Fruit fly (Drosophila melanogaster) whole organism, wandering third instar larva: Measurements from ENCODE around the gene Fign.

Source experiments
- Abd-B ChIP-seq: fragments of >200 bp; optimal IDR thresholded peaks from 2 replicates; lab custom pipeline; 2017; ENCODE audit warnings: missing biosample characterization, missing genetic modification characterization
- CG32264 ChIP-seq: fragments of 200-800 bp; sonication (Bioruptor generic); optimal IDR thresholded peaks from 2 replicates; lab custom pipeline; 2016; ENCODE audit warnings: missing biosample characterization, missing genetic modification characterization
- CG9705 ChIP-seq: fragments of 200-800 bp; sonication (Bioruptor generic); optimal IDR thresholded peaks from 2 replicates; lab custom pipeline; 2018; ENCODE audit warnings: missing biosample characterization, mild to moderate bottlenecking, missing genetic modification characterization
- Dfd ChIP-seq: fragments of >200 bp; optimal IDR thresholded peaks from 2 replicates; lab custom pipeline; 2017; ENCODE audit warnings: missing biosample characterization, missing genetic modification characterization
- Dif ChIP-seq: fragments of 200-275, 200-300 bp; sonication (Bioruptor generic); optimal IDR thresholded peaks from 2 replicates; lab custom pipeline; 2018; ENCODE audit warnings: missing biosample characterization, missing genetic modification characterization; ENCODE audit not compliant: partially characterized antibody
- HLH106 ChIP-seq: fragments of 200-800 bp; optimal IDR thresholded peaks from 3 replicates; lab custom pipeline; 2019; ENCODE audit warnings: missing biosample characterization, mild to moderate bottlenecking, missing genetic modification characterization, moderate library complexity
- Hr78 ChIP-seq: fragments of >200 bp; optimal IDR thresholded peaks from 2 replicates; lab custom pipeline; 2017; ENCODE audit warnings: missing biosample characterization, missing genetic modification characterization
- Hr83 ChIP-seq: fragments of 200-300 bp; sonication (Bioruptor generic); optimal IDR thresholded peaks from 2 replicates; lab custom pipeline; 2016; ENCODE audit warnings: missing biosample characterization, mild to moderate bottlenecking, missing genetic modification characterization, moderate library complexity; ENCODE audit not compliant: poor library complexity, severe bottlenecking
- Mio ChIP-seq: sonication (Bioruptor generic); optimal IDR thresholded peaks from 2 replicates; lab custom pipeline; 2016; ENCODE audit warnings: missing biosample characterization, missing genetic modification characterization
- Myc ChIP-seq: fragments of >200 bp; optimal IDR thresholded peaks from 2 replicates; lab custom pipeline; 2017
- N ChIP-seq: fragments of >200 bp; optimal IDR thresholded peaks from 2 replicates; lab custom pipeline; 2018; ENCODE audit warnings: missing biosample characterization, missing external identifiers, missing genetic modification characterization
- OdsH ChIP-seq: fragments of 200-800 bp; sonication (Bioruptor generic); optimal IDR thresholded peaks from 2 replicates; lab custom pipeline; 2016; ENCODE audit warnings: missing biosample characterization, mild to moderate bottlenecking, missing genetic modification characterization
- Rel ChIP-seq, 2 experiments: fragments of 200-800 bp; sonication (Bioruptor generic) in 1 of 2; optimal IDR thresholded peaks; 2 replicates in 1 of 2; 3 replicates in 1 of 2; lab custom pipeline; 2016 to 2019; ENCODE audit warnings: mild to moderate bottlenecking in 2 of 2, missing biosample characterization in 2 of 2, missing genetic modification characterization in 2 of 2, moderate library complexity in 1 of 2
- Sp1 ChIP-seq: fragments of 200-800 bp; sonication (Bioruptor generic); optimal IDR thresholded peaks from 3 replicates; lab custom pipeline; 2019; ENCODE audit warnings: missing biosample characterization, mild to moderate bottlenecking, missing genetic modification characterization, moderate library complexity
- br ChIP-seq: fragments of 200-800 bp; sonication (Bioruptor generic); optimal IDR thresholded peaks from 2 replicates; lab custom pipeline; 2016; ENCODE audit warnings: missing biosample characterization, missing genetic modification characterization
- brk ChIP-seq: fragments of 200-800 bp; sonication (Bioruptor generic); optimal IDR thresholded peaks from 2 replicates; lab custom pipeline; 2016; ENCODE audit warnings: missing biosample characterization, mild to moderate bottlenecking, missing genetic modification characterization
- dl ChIP-seq, 2 experiments: fragments of 175-275, 200-275 bp in 1 of 2; fragments of 200-275 bp in 1 of 2; sonication (Bioruptor generic); optimal IDR thresholded peaks; lab custom pipeline; 2018; ENCODE audit warnings: mild to moderate bottlenecking in 2 of 2, missing biosample characterization in 2 of 2, missing genetic modification characterization in 2 of 2, moderate library complexity in 2 of 2; ENCODE audit not compliant: partially characterized antibody in 2 of 2, insufficient read depth in 1 of 2
- dmrt93B ChIP-seq: fragments of 200-800 bp; sonication (Bioruptor generic); optimal IDR thresholded peaks from 2 replicates; lab custom pipeline; 2018; ENCODE audit warnings: missing biosample characterization, mild to moderate bottlenecking, missing genetic modification characterization
- ey ChIP-seq: fragments of 200-800 bp; sonication (Bioruptor generic); optimal IDR thresholded peaks from 2 replicates; lab custom pipeline; 2016; ENCODE audit warnings: missing biosample characterization, missing genetic modification characterization
- foxo ChIP-seq, 2 experiments: fragments of 200-800 bp; sonication (Bioruptor generic); optimal IDR thresholded peaks; 2 replicates in 1 of 2; 3 replicates in 1 of 2; lab custom pipeline; 2016 to 2017; ENCODE audit warnings: missing biosample characterization in 2 of 2, missing genetic modification characterization in 2 of 2
- fru ChIP-seq: fragments of 200-800 bp; sonication (Bioruptor generic); optimal IDR thresholded peaks from 3 replicates; lab custom pipeline; 2016; ENCODE audit warnings: missing biosample characterization, mild to moderate bottlenecking, missing genetic modification characterization
- h ChIP-seq: fragments of 200-800 bp; sonication (Bioruptor generic); optimal IDR thresholded peaks from 3 replicates; lab custom pipeline; 2016; ENCODE audit warnings: missing biosample characterization, mild to moderate bottlenecking, missing genetic modification characterization
- jim ChIP-seq: fragments of 175-275, 200-325 bp; sonication (Bioruptor generic); optimal IDR thresholded peaks from 2 replicates; lab custom pipeline; 2016; ENCODE audit warnings: missing biosample characterization, mild to moderate bottlenecking, missing genetic modification characterization
- lola ChIP-seq: fragments of >200 bp; optimal IDR thresholded peaks from 2 replicates; lab custom pipeline; 2017; ENCODE audit warnings: missing biosample characterization, missing genetic modification characterization
- pan ChIP-seq: fragments of >200 bp; optimal IDR thresholded peaks from 2 replicates; lab custom pipeline; 2017
- psq ChIP-seq: fragments of 200-800 bp; sonication (Bioruptor generic); optimal IDR thresholded peaks from 3 replicates; lab custom pipeline; 2017; ENCODE audit warnings: missing biosample characterization, mild to moderate bottlenecking, missing genetic modification characterization, moderate library complexity
- rgr ChIP-seq: fragments of 200-800 bp; sonication (Bioruptor generic); optimal IDR thresholded peaks from 3 replicates; lab custom pipeline; 2016; ENCODE audit warnings: missing biosample characterization, mild to moderate bottlenecking, missing genetic modification characterization
- sage ChIP-seq: fragments of 200-800 bp; sonication (Bioruptor generic); optimal IDR thresholded peaks from 2 replicates; lab custom pipeline; 2016; ENCODE audit warnings: missing biosample characterization, mild to moderate bottlenecking, missing genetic modification characterization
- sv ChIP-seq: fragments of 200-800 bp; sonication (Bioruptor generic); optimal IDR thresholded peaks from 3 replicates; lab custom pipeline; 2016; ENCODE audit warnings: missing biosample characterization, missing genetic modification characterization
- tai ChIP-seq: sonication (Bioruptor generic); optimal IDR thresholded peaks from 2 replicates; lab custom pipeline; 2016; ENCODE audit warnings: missing biosample characterization, missing genetic modification characterization
- usp ChIP-seq: fragments of >200 bp; optimal IDR thresholded peaks from 2 replicates; lab custom pipeline; 2017; ENCODE audit warnings: missing biosample characterization, missing genetic modification characterization

Fign gene

DNA sequence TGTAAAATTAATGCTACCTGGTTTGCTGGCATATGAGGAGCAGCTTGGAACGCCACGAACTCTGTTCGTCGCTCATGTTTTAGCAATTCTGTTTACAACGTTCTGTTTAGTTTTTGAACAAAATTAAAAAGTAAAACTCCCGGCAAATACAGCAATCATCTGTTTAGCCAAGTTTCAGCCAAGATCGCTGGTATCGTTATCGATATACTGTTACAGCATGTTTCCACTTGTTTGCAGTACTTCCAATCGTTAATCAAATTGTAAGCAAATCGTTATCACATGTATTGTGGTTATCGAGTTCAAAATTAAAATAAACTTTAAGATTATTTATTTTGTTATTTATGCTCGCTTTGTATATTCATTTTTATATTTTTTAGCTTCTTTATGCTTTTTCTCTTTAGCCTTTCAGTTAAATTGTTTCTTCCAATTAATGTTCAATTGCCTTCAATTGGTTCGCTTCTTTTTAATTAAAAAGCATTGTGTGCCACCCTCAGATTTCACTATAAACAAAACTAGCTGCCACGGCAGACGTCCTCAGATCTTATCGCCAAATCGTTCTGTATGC, at the start of gene Fign, which contains the start of gene CG8837:
Gene Fign (minus strand): TSS at position 142 of the 565 bp plus-strand sequence.
Gene CG8837 (plus strand): TSS at position 515 of the 565 bp plus-strand sequence.
- TF ChIP-seq h (GFP tag; lab: Kevin White, UChicago), result no peak
- no peak for TF ChIP-seq Rel (GFP tag; optimal IDR thresholded peaks at IDR 0.05; lab: Kevin White, UChicago)
- TF ChIP-seq Rel (tag; optimal IDR thresholded peaks at IDR 0.05; lab: Kevin White, UChicago), result peak; percentile 90
- TF ChIP-seq OdsH (GFP tag; lab: Kevin White, UChicago), result no peak
- TF ChIP-seq N (GFP tag; lab: Kevin White, UChicago), result peak; percentile 80
- no peak for TF ChIP-seq psq

DNA sequence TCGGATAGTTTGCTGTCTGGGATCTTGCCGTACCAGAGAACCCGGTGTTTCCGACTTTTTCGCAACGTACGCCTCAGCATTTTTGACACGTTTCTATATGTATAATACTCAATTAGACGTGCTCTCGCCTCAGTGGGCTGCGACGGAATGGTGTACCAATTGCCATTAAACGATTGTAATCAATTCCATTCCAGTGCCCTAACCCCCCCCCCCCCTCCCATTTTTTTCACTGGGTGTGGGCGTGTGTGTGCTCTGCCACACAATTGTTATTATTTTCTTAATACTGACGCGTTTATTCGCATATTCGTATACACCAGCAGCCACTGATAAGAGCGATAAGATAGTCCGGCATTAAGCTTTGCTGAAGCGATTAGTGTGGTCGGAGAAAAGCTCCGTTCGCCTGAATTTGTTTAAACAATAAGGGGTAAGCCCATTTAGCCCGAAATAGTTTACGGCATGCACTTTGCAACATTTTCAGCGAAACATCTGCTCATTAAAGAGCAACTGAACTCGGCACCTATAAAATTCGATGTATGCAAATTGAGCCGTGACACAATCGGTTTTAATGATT, 49.5 kb upstream of the Fign start:
- no peak for TF ChIP-seq rgr (GFP tag; lab: Kevin White, UChicago)
- peak; percentile 18 for TF ChIP-seq Sp1
- no peak for TF ChIP-seq Myc (lab: Kevin White, UChicago)
- peak; percentile 12 for TF ChIP-seq fru (GFP tag; lab: Kevin White, UChicago)
- TF ChIP-seq jim (GFP tag; lab: Kevin White, UChicago), result no peak
- peak; percentile 50 for TF ChIP-seq h (GFP tag; lab: Kevin White, UChicago)
- no peak for TF ChIP-seq Rel (GFP tag; optimal IDR thresholded peaks at IDR 0.05; lab: Kevin White, UChicago)
- peak; percentile 77 for TF ChIP-seq Rel (tag; optimal IDR thresholded peaks at IDR 0.05; lab: Kevin White, UChicago)

DNA sequence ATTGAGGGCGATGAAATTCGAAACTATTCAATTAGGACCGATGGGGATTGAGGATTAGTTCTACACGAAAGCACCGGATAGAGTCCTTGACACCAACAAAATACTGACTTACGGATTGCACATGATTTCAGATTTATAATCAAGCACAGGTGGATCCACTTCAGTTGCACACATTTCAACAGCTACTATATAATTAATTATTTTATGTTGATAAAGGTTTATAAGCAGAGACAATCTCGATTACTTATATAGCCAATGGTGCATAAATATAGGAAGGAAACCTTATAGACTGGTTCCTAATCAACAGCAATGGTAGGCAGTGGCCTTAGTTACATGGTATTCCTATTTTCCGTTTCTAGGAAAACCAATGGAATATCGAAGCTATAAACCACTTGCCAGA, 48.8 kb upstream of the Fign start:
- TF ChIP-seq rgr (GFP tag; lab: Kevin White, UChicago), result no peak
- TF ChIP-seq foxo (GFP tag; optimal IDR thresholded peaks at IDR 0.05; lab: Kevin White, UChicago), result no peak
- TF ChIP-seq psq, result no peak
- no peak for TF ChIP-seq lola (GFP tag; lab: Kevin White, UChicago)
- no peak for TF ChIP-seq sage (GFP tag; lab: Kevin White, UChicago)
- no peak for TF ChIP-seq ey (GFP tag; lab: Kevin White, UChicago)
- TF ChIP-seq Mio (GFP tag; lab: Kevin White, UChicago), result no peak
- TF ChIP-seq Dif (GFP tag; lab: Kevin White, UChicago), result no peak
- TF ChIP-seq fru (GFP tag; lab: Kevin White, UChicago), result no peak
- TF ChIP-seq jim (GFP tag; lab: Kevin White, UChicago), result no peak
- TF ChIP-seq br (GFP tag; lab: Kevin White, UChicago), result no peak
- TF ChIP-seq OdsH (GFP tag; lab: Kevin White, UChicago), result no peak
- TF ChIP-seq Myc (lab: Kevin White, UChicago), result no peak
- no peak for TF ChIP-seq tai (GFP tag; lab: Kevin White, UChicago)
- no peak for TF ChIP-seq sv (GFP tag; lab: Kevin White, UChicago)
- no peak for TF ChIP-seq Hr78 (GFP tag; lab: Kevin White, UChicago)
- TF ChIP-seq dmrt93B (GFP tag; lab: Kevin White, UChicago), result no peak
- TF ChIP-seq Dfd (GFP tag; lab: Kevin White, UChicago), result no peak
- no peak for TF ChIP-seq brk (GFP tag; lab: Kevin White, UChicago)

DNA sequence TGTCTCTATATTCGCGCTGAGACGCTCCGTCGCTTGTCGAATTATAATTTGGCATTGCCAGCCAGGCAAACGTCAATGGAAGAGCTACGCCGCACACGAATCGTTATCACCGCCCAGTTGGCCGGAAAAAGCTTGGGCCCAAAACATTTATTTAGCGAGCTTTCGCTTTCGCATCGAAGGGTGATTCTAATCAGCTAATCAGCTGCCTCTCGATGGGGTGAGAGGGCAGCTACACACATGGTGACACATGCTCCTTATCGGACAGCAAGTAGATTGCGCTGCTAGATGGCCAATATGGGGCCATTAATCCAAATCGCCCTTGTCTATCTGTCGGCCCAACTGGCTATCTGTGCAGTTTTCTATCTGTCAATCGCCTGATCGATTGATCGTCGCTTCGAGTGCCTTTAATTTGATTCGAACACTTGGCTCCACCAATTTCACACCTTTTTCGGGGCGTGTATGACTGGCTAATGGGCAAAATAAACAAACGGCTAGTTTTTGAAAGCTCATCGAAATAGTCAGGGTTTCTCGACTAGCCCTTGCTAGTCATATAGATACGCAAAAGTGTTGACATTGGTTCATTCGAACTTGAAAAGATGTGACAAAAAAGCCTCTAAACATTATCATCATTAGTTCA, 46.5 kb upstream of the Fign start:
- TF ChIP-seq pan (lab: Kevin White, UChicago), result no peak
- TF ChIP-seq Dif (GFP tag; lab: Kevin White, UChicago), result no peak
- TF ChIP-seq CG9705 (GFP tag; lab: Kevin White, UChicago), result no peak
- TF ChIP-seq usp (GFP tag; lab: Kevin White, UChicago), result no peak
- no peak for TF ChIP-seq sv (GFP tag; lab: Kevin White, UChicago)
- no peak for TF ChIP-seq Mio (GFP tag; lab: Kevin White, UChicago)
- TF ChIP-seq psq, result no peak
- TF ChIP-seq Rel (GFP tag; optimal IDR thresholded peaks at IDR 0.05; lab: Kevin White, UChicago), result no peak
- peak; percentile 1 for TF ChIP-seq Rel (tag; optimal IDR thresholded peaks at IDR 0.05; lab: Kevin White, UChicago)
- peak; percentile 35 for TF ChIP-seq h (GFP tag; lab: Kevin White, UChicago)
- TF ChIP-seq jim (GFP tag; lab: Kevin White, UChicago), result no peak
- no peak for TF ChIP-seq CG32264
- no peak for TF ChIP-seq Hr83

DNA sequence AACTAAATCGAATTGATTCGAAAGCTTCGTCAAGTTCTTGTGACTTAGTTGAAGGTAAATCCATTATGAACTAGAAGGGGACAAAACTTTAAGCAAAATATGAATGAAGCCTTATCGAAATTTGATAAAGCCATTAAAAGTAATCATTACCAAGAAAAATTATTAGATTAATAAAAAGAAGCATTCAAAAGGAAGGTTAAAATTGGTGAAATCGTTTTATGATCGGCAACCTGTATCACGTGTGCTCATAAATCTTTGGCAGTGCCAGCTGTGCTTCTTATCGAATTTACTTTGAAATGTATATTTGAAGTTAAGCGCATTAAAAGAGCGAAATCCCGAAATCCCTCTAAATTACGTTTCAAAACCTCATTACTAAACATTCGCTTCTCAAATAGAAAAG, 42.1 kb upstream of the Fign start:
- TF ChIP-seq tai (GFP tag; lab: Kevin White, UChicago) (no peak), pan (lab: Kevin White, UChicago) (no peak), foxo (GFP tag; optimal IDR thresholded peaks at IDR 0.05; lab: Kevin White, UChicago) (no peak), sv (GFP tag; lab: Kevin White, UChicago) (no peak), HLH106 (tag; lab: Kevin White, UChicago) (no peak), usp (GFP tag; lab: Kevin White, UChicago) (no peak), dl (GFP tag; optimal IDR thresholded peaks at IDR 0.05; lab: Kevin White, UChicago; ENCODE audit: insufficient read depth in 1 of 2, partially characterized antibody in 2 of 2) (no peak), fru (GFP tag; lab: Kevin White, UChicago) (no peak), lola (GFP tag; lab: Kevin White, UChicago) (no peak), sage (GFP tag; lab: Kevin White, UChicago) (no peak), Abd-B (GFP tag; lab: Kevin White, UChicago) (no peak)
